Worm (Caenorhabditis elegans) whole organism, L4 larva: ENCODE data around the gene C25E10.13.
A peak's percentile ranks its signal among the peaks of the same experiment; 100 is the strongest.

Source experiments
- F10B5.3 ChIP-seq: sonication (generic microtip); optimal IDR thresholded peaks from 2 replicates; lab custom pipeline; 2016; ENCODE audit warnings: mild to moderate bottlenecking, missing genetic modification characterization, missing compliant biosample characterization
- F44E2.7 ChIP-seq: fragments of 200-800 bp; sonication (Bioruptor generic); IDR thresholded peaks from 2 replicates; pipeline ENCODE4 v2.1.2; 2022; ENCODE audit warnings: missing genetic modification characterization, missing compliant biosample characterization
- R02D3.7 ChIP-seq: fragments of 150-350 bp; sonication (generic microtip); optimal IDR thresholded peaks from 3 replicates; lab custom pipeline; 2014; ENCODE audit warnings: missing biosample characterization, missing genetic modification characterization
- T20F7.1 ChIP-seq: fragments of 200-800 bp; sonication (Bioruptor generic); optimal IDR thresholded peaks from 2 replicates; lab custom pipeline; 2018; ENCODE audit warnings: mild to moderate bottlenecking, missing genetic modification characterization, missing compliant biosample characterization
- Y75B8A.6 ChIP-seq: fragments of 200-800 bp; sonication (Bioruptor generic); IDR thresholded peaks from 2 replicates; pipeline ENCODE4 v1.3.6; 2022; ENCODE audit warnings: missing genetic modification reagents, missing genetic modification characterization, missing compliant biosample characterization
- ama-1 ChIP-seq: fragments of 150-350 bp; optimal IDR thresholded peaks from 2 replicates; lab custom pipeline; 2014; ENCODE audit warnings: inconsistent platforms, mixed read lengths
- arid-1 ChIP-seq: fragments of 200-800 bp; sonication (Bioruptor generic); conservative IDR thresholded peaks from 2 replicates; pipeline ENCODE4 v1.3.6; 2022; ENCODE audit warnings: missing genetic modification reagents, missing genetic modification characterization, missing compliant biosample characterization
- ceh-20 ChIP-seq: fragments of 200-800 bp; sonication (Bioruptor generic); IDR thresholded peaks from 2 replicates; pipeline ENCODE4 v1.3.6; 2022; ENCODE audit warnings: missing genetic modification reagents, missing genetic modification characterization, missing compliant biosample characterization
- ceh-28 ChIP-seq: fragments of 150-350 bp; optimal IDR thresholded peaks from 2 replicates; lab custom pipeline; 2014; ENCODE audit warnings: missing biosample characterization, missing genetic modification reagents, missing genetic modification characterization
- ceh-44 ChIP-seq: fragments of 200-800 bp; sonication (Bioruptor generic); IDR thresholded peaks from 2 replicates; pipeline ENCODE4 v1.3.6; 2022; ENCODE audit warnings: missing genetic modification reagents, missing genetic modification characterization, missing compliant biosample characterization
- ces-1 ChIP-seq: fragments of 150-350 bp; sonication (generic microtip); optimal IDR thresholded peaks from 4 replicates; lab custom pipeline; 2014; ENCODE audit warnings: missing biosample characterization, missing genetic modification reagents, missing genetic modification characterization
- cey-2 ChIP-seq: sonication (generic microtip); optimal IDR thresholded peaks from 3 replicates; lab custom pipeline; 2017; ENCODE audit warnings: missing genetic modification characterization, mild to moderate bottlenecking, missing compliant biosample characterization, antibody characterized with exemption, borderline replicate concordance; ENCODE audit not compliant: insufficient read depth
- daf-19 ChIP-seq: fragments of 200-800 bp; sonication (Bioruptor generic); conservative IDR thresholded peaks from 2 replicates; pipeline ENCODE4 v1.3.6; 2022; ENCODE audit warnings: missing genetic modification characterization, missing compliant biosample characterization
- dmd-6 ChIP-seq: fragments of 200-800 bp; sonication (Bioruptor generic); IDR thresholded peaks from 2 replicates; pipeline ENCODE4 v1.3.6; 2022; ENCODE audit warnings: missing genetic modification reagents, missing genetic modification characterization, missing compliant biosample characterization
- dpl-1 ChIP-seq: fragments of 150-350 bp; optimal IDR thresholded peaks from 2 replicates; lab custom pipeline; 2014; ENCODE audit warnings: missing biosample characterization, missing genetic modification reagents, missing genetic modification characterization
- duxl-1 ChIP-seq: sonication (generic microtip); optimal IDR thresholded peaks from 2 replicates; lab custom pipeline; 2016; ENCODE audit warnings: mild to moderate bottlenecking, missing genetic modification characterization, moderate library complexity, missing compliant biosample characterization; ENCODE audit not compliant: poor library complexity
- egl-27 ChIP-seq: sonication (generic microtip); optimal IDR thresholded peaks from 3 replicates; lab custom pipeline; 2017; ENCODE audit warnings: missing biosample characterization, missing genetic modification reagents, missing genetic modification characterization
- fkh-10 ChIP-seq: fragments of 150-350 bp; optimal IDR thresholded peaks from 2 replicates; lab custom pipeline; 2014; ENCODE audit warnings: missing biosample characterization, missing genetic modification reagents, missing genetic modification characterization
- hif-1 ChIP-seq, 2 experiments: sonication (generic microtip); optimal IDR thresholded peaks; 2 replicates each; lab custom pipeline; 2016 to 2017; ENCODE audit warnings: missing compliant biosample characterization in 2 of 2, missing genetic modification characterization in 2 of 2, missing genetic modification reagents in 2 of 2, missing genotype in 2 of 2, mild to moderate bottlenecking in 1 of 2
- hlh-11 ChIP-seq: fragments of 200-800 bp; sonication (Bioruptor generic); optimal IDR thresholded peaks from 2 replicates; lab custom pipeline; 2018; ENCODE audit warnings: mild to moderate bottlenecking, missing genetic modification characterization, missing compliant biosample characterization
- hlh-30 ChIP-seq: sonication (generic microtip); optimal IDR thresholded peaks from 2 replicates; lab custom pipeline; 2017; ENCODE audit warnings: antibody characterized with exemption, mild to moderate bottlenecking, missing genetic modification characterization, missing compliant biosample characterization; ENCODE audit not compliant: insufficient read depth
- jun-1 ChIP-seq: fragments of 150-350 bp; optimal IDR thresholded peaks from 2 replicates; lab custom pipeline; 2014; ENCODE audit warnings: missing biosample characterization, missing genetic modification reagents, missing genetic modification characterization
- lim-7 ChIP-seq: fragments of 200-800 bp; sonication (Bioruptor generic); IDR thresholded peaks from 2 replicates; pipeline ENCODE4 v1.3.6; 2022; ENCODE audit warnings: missing genetic modification characterization, missing compliant biosample characterization
- lir-3 ChIP-seq: sonication (generic microtip); optimal IDR thresholded peaks from 2 replicates; lab custom pipeline; 2016; ENCODE audit warnings: mild to moderate bottlenecking, missing genetic modification characterization, missing compliant biosample characterization
- madf-5 ChIP-seq, 2 experiments: fragments of 200-800 bp; sonication (Bioruptor generic); IDR thresholded peaks; 2 replicates each; pipeline ENCODE4 v1.3.6; 2022; ENCODE audit warnings: missing compliant biosample characterization in 2 of 2, missing genetic modification characterization in 2 of 2
- mep-1 ChIP-seq: fragments of 150-350 bp; sonication (generic microtip); optimal IDR thresholded peaks from 3 replicates; lab custom pipeline; 2014; ENCODE audit warnings: missing biosample characterization, missing genetic modification characterization
- mxl-2 ChIP-seq: fragments of 200-800 bp; sonication (Bioruptor generic); conservative IDR thresholded peaks from 2 replicates; pipeline ENCODE4 v1.3.6; 2022; ENCODE audit warnings: missing genetic modification reagents, missing genetic modification characterization, missing compliant biosample characterization
- mxl-3 ChIP-seq: fragments of 200-800 bp; sonication (Bioruptor generic); optimal IDR thresholded peaks from 2 replicates; lab custom pipeline; 2018; ENCODE audit warnings: mild to moderate bottlenecking, missing genetic modification characterization, missing compliant biosample characterization
- nhr-10 ChIP-seq: fragments of 150-350 bp; optimal IDR thresholded peaks from 2 replicates; lab custom pipeline; 2014; ENCODE audit warnings: missing biosample characterization, missing genetic modification characterization
- nhr-111 ChIP-seq: fragments of 200-800 bp; sonication (Bioruptor generic); optimal IDR thresholded peaks from 2 replicates; lab custom pipeline; 2018; ENCODE audit warnings: mild to moderate bottlenecking, missing genetic modification characterization, missing compliant biosample characterization
- nhr-41 ChIP-seq: fragments of 200-800 bp; sonication (Bioruptor generic); IDR thresholded peaks from 2 replicates; pipeline ENCODE4 v1.3.6; 2022; ENCODE audit warnings: missing genetic modification reagents, missing genetic modification characterization, missing compliant biosample characterization
- nhr-48 ChIP-seq: sonication (generic microtip); optimal IDR thresholded peaks from 2 replicates; lab custom pipeline; 2016; ENCODE audit warnings: mild to moderate bottlenecking, missing genetic modification characterization, missing compliant biosample characterization
- nhr-76 ChIP-seq: fragments of 150-350 bp; optimal IDR thresholded peaks from 2 replicates; lab custom pipeline; 2014; ENCODE audit warnings: missing biosample characterization, missing genetic modification characterization
- php-3 ChIP-seq: fragments of 200-800 bp; sonication (Bioruptor generic); IDR thresholded peaks from 2 replicates; pipeline ENCODE4 v1.3.6; 2022; ENCODE audit warnings: missing genetic modification reagents, missing genetic modification characterization, missing compliant biosample characterization
- pqm-1 ChIP-seq: sonication (generic microtip); optimal IDR thresholded peaks from 2 replicates; lab custom pipeline; 2017; ENCODE audit warnings: missing biosample characterization, missing genetic modification characterization
- rbr-2 ChIP-seq: sonication (generic microtip); optimal IDR thresholded peaks from 2 replicates; lab custom pipeline; 2016; ENCODE audit warnings: missing genotype, missing genetic modification characterization, missing compliant biosample characterization
- saeg-2 ChIP-seq: fragments of 200-800 bp; sonication (Bioruptor generic); IDR thresholded peaks from 2 replicates; pipeline ENCODE4 v1.3.6; 2022; ENCODE audit warnings: missing genetic modification reagents, missing genetic modification characterization, missing compliant biosample characterization
- sdz-12 ChIP-seq: fragments of 200-800 bp; sonication (Bioruptor generic); optimal IDR thresholded peaks from 2 replicates; lab custom pipeline; 2018; ENCODE audit warnings: mild to moderate bottlenecking, missing genetic modification characterization, missing compliant biosample characterization
- set-16 ChIP-seq: fragments of 200-800 bp; sonication (Bioruptor generic); IDR thresholded peaks from 2 replicates; pipeline ENCODE4 v1.3.6; 2022; ENCODE audit warnings: missing genetic modification reagents, missing genetic modification characterization, missing compliant biosample characterization
- skn-1 ChIP-seq: fragments of 150-350 bp; optimal IDR thresholded peaks from 2 replicates; lab custom pipeline; 2014; ENCODE audit warnings: missing biosample characterization, missing genetic modification characterization
- snpc-4 ChIP-seq: fragments of 150-350 bp; optimal IDR thresholded peaks from 2 replicates; lab custom pipeline; 2014; ENCODE audit warnings: missing biosample characterization, missing genetic modification characterization
- spr-3 ChIP-seq: fragments of 200-800 bp; sonication (Bioruptor generic); optimal IDR thresholded peaks from 2 replicates; lab custom pipeline; 2018; ENCODE audit warnings: mild to moderate bottlenecking, missing genetic modification characterization, missing compliant biosample characterization
- tag-97 ChIP-seq: fragments of 200-800 bp; sonication (Bioruptor generic); IDR thresholded peaks from 2 replicates; pipeline ENCODE4 v1.3.6; 2022; ENCODE audit warnings: missing genetic modification characterization, missing compliant biosample characterization
- unc-39 ChIP-seq: sonication (generic microtip); optimal IDR thresholded peaks from 2 replicates; lab custom pipeline; 2017; ENCODE audit warnings: missing biosample characterization, missing genetic modification characterization
- unc-62 ChIP-seq, 3 experiments: fragments of 150-350 bp in 1 of 3; sonication (generic microtip); optimal IDR thresholded peaks in 2 of 3; peaks in 1 of 3; 1 replicate in 1 of 3; 2 replicates in 2 of 3; lab custom pipeline; 2014 to 2017; ENCODE audit warnings: missing biosample characterization in 3 of 3, missing genetic modification characterization in 3 of 3, missing genetic modification reagents in 3 of 3, missing genotype in 1 of 3
- vab-7 ChIP-seq: fragments of 200-800 bp; sonication (Bioruptor generic); IDR thresholded peaks from 2 replicates; pipeline ENCODE4 v1.3.6; 2022; ENCODE audit warnings: missing genetic modification reagents, missing genetic modification characterization, missing compliant biosample characterization
- zfp-2 ChIP-seq: sonication (generic microtip); optimal IDR thresholded peaks from 2 replicates; lab custom pipeline; 2016; ENCODE audit warnings: mild to moderate bottlenecking, missing genetic modification characterization, missing compliant biosample characterization
- zfp-3 ChIP-seq: fragments of 200-800 bp; sonication (Bioruptor generic); conservative IDR thresholded peaks from 2 replicates; pipeline ENCODE4 v1.3.6; 2022; ENCODE audit warnings: missing genetic modification reagents, missing genetic modification characterization, missing compliant biosample characterization

The C25E10.13 gene

ce11 chrV:9092209-9092608 is 32.7 kb downstream of the C25E10.13 start, which contains the start of gene T27E4.1:
TSS of gene T27E4.1 (plus strand) at chrV:9092345.
- TF ChIP-seq fkh-10 = peak; percentile 30
- 0 out of 2 replicates have a peak, but pooled peaks have one; percentile 21 for TF ChIP-seq ceh-20 (GFP tag; lab: Robert Waterston, UW)
- no peak for TF ChIP-seq jun-1 (tag; lab: Kevin White, UChicago)
- no peak for TF ChIP-seq set-16
- TF ChIP-seq nhr-48 (tag; lab: Kevin White, UChicago) = no peak
- no peak for TF ChIP-seq lim-7 (GFP tag; lab: Robert Waterston, UW)
- TF ChIP-seq arid-1 (GFP tag; lab: Robert Waterston, UW) = no peak
- no peak for TF ChIP-seq hlh-11
- TF ChIP-seq duxl-1 (tag; lab: Kevin White, UChicago) = no peak
- TF ChIP-seq spr-3 (GFP tag; lab: Kevin White, UChicago) = no peak
- TF ChIP-seq saeg-2 (GFP tag; lab: Robert Waterston, UW) = no peak
- no peak for TF ChIP-seq zfp-3 (GFP tag; lab: Robert Waterston, UW)
- no peak for TF ChIP-seq tag-97
- peak; percentile 31 for TF ChIP-seq hlh-30 (tag; lab: Kevin White, UChicago)
- peak; percentile 12 for TF ChIP-seq mep-1 (tag; lab: Kevin White, UChicago)
- TF ChIP-seq hif-1 (tag; optimal IDR thresholded peaks at IDR 0.05; lab: Kevin White, UChicago) = no peak

- TF ChIP-seq cey-2 = no peak
- TF ChIP-seq unc-39 (tag; lab: Kevin White, UChicago) = no peak
- no peak for TF ChIP-seq ceh-28 (tag; lab: Kevin White, UChicago)
- TF ChIP-seq php-3 (GFP tag; lab: Robert Waterston, UW) = no peak
- TF ChIP-seq lir-3 = no peak
- TF ChIP-seq R02D3.7 = no peak
- TF ChIP-seq unc-62 (GFP tag; optimal IDR thresholded peaks at IDR 0.05 in 1 of 2; lab: Kevin White, UChicago) = peak in 1 of 2 experiments; percentile 64
- no peak for TF ChIP-seq unc-62 (tag; optimal IDR thresholded peaks at IDR 0.05; lab: Kevin White, UChicago)
- no peak for TF ChIP-seq nhr-76 (tag; lab: Kevin White, UChicago)
- TF ChIP-seq sdz-12 = no peak
- no peak for TF ChIP-seq F10B5.3 (tag; lab: Kevin White, UChicago)
- TF ChIP-seq nhr-111 = no peak
- no peak for TF ChIP-seq rbr-2 (tag; lab: Kevin White, UChicago)
- no peak for TF ChIP-seq T20F7.1 (GFP tag; lab: Kevin White, UChicago)
- TF ChIP-seq madf-5 (GFP tag; IDR thresholded peaks at IDR 0.05; lab: Robert Waterston, UW) = no peak
- TF ChIP-seq F44E2.7 (GFP tag; lab: Robert Waterston, UW) = no peak
- peak; percentile 11 for TF ChIP-seq mxl-3 (GFP tag; lab: Kevin White, UChicago)
- TF ChIP-seq hif-1 (tag; optimal IDR thresholded peaks at IDR 0.05; lab: Kevin White, UChicago) = peak in 1 of 2 experiments; percentile 39
- TF ChIP-seq mxl-2 (GFP tag; lab: Robert Waterston, UW) = peak; percentile 54; the same call in 1 of the 2 replicates
- no peak for TF ChIP-seq dpl-1 (GFP tag; lab: Kevin White, UChicago)
- TF ChIP-seq hlh-11 = peak; percentile 91
- TF ChIP-seq snpc-4 (tag; lab: Kevin White, UChicago) = no peak
- no peak for TF ChIP-seq skn-1 (tag; lab: Kevin White, UChicago)
- TF ChIP-seq lim-7 (GFP tag; lab: Robert Waterston, UW) = no peak
- TF ChIP-seq pqm-1 (tag; lab: Kevin White, UChicago) = no peak
- TF ChIP-seq ces-1 (GFP tag; lab: Kevin White, UChicago) = no peak
- TF ChIP-seq Y75B8A.6 = no peak
- no peak for TF ChIP-seq vab-7 (GFP tag; lab: Robert Waterston, UW)
- TF ChIP-seq zfp-2 (tag; lab: Kevin White, UChicago) = no peak
- no peak for TF ChIP-seq fkh-10
- TF ChIP-seq dmd-6 = peak; percentile 79
- TF ChIP-seq nhr-41 (GFP tag; lab: Robert Waterston, UW) = no peak
- no peak for TF ChIP-seq daf-19 (GFP tag; lab: Robert Waterston, UW)
- TF ChIP-seq egl-27 (tag; lab: Kevin White, UChicago) = no peak
- no peak for TF ChIP-seq ceh-44 (GFP tag; lab: Robert Waterston, UW)
- no peak for TF ChIP-seq spr-3 (GFP tag; lab: Kevin White, UChicago)
- TF ChIP-seq ama-1 (lab: Kevin White, UChicago) = no peak
- TF ChIP-seq tag-97 = no peak
- no peak for TF ChIP-seq nhr-10 (tag; lab: Kevin White, UChicago)
Observed at ce11 chrV:9094060-9094628, 34.6 kb downstream of the C25E10.13 start.
